Worm (Caenorhabditis elegans) whole organism, L4 larva: ENCODE results near the gene H35B03.1.
A peak's percentile ranks its signal among the peaks of the same experiment; 100 is the strongest.

Experiments
- D1046.2 ChIP-seq: fragments of 200-800 bp; sonication (Bioruptor generic); IDR thresholded peaks from 2 replicates; pipeline ENCODE4 v1.3.6; 2022; ENCODE audit warnings: missing genetic modification characterization, missing compliant biosample characterization
- F37D6.2 ChIP-seq: sonication (generic microtip); optimal IDR thresholded peaks from 2 replicates; lab custom pipeline; 2016; ENCODE audit warnings: mild to moderate bottlenecking, missing genetic modification characterization, missing compliant biosample characterization
- T26A8.4 ChIP-seq: fragments of 200-800 bp; sonication (Bioruptor generic); IDR thresholded peaks from 2 replicates; pipeline ENCODE4 v1.3.6; 2022; ENCODE audit warnings: missing genetic modification characterization, missing compliant biosample characterization
- Y75B8A.6 ChIP-seq: fragments of 200-800 bp; sonication (Bioruptor generic); IDR thresholded peaks from 2 replicates; pipeline ENCODE4 v1.3.6; 2022; ENCODE audit warnings: missing genetic modification reagents, missing genetic modification characterization, missing compliant biosample characterization
- ZK337.2 ChIP-seq: fragments of 200-800 bp; sonication (Bioruptor generic); IDR thresholded peaks from 2 replicates; pipeline ENCODE4 v1.3.6; 2022; ENCODE audit warnings: missing genetic modification reagents, missing genetic modification characterization, missing compliant biosample characterization
- ceh-20 ChIP-seq: fragments of 200-800 bp; sonication (Bioruptor generic); IDR thresholded peaks from 2 replicates; pipeline ENCODE4 v1.3.6; 2022; ENCODE audit warnings: missing genetic modification reagents, missing genetic modification characterization, missing compliant biosample characterization
- ceh-44 ChIP-seq: fragments of 200-800 bp; sonication (Bioruptor generic); IDR thresholded peaks from 2 replicates; pipeline ENCODE4 v1.3.6; 2022; ENCODE audit warnings: missing genetic modification reagents, missing genetic modification characterization, missing compliant biosample characterization
- cey-2 ChIP-seq: sonication (generic microtip); optimal IDR thresholded peaks from 3 replicates; lab custom pipeline; 2017; ENCODE audit warnings: missing genetic modification characterization, mild to moderate bottlenecking, missing compliant biosample characterization, antibody characterized with exemption, borderline replicate concordance; ENCODE audit not compliant: insufficient read depth
- daf-12 ChIP-seq: fragments of 150-350 bp; optimal IDR thresholded peaks from 2 replicates; lab custom pipeline; 2014; ENCODE audit warnings: missing biosample characterization, missing genetic modification reagents, missing genetic modification characterization
- daf-16 ChIP-seq, 3 experiments: sonication (generic microtip); optimal IDR thresholded peaks; 2 replicates each; lab custom pipeline; 2016 to 2017; ENCODE audit warnings: missing genetic modification characterization in 3 of 3, missing genetic modification reagents in 3 of 3, mild to moderate bottlenecking in 2 of 3, missing compliant biosample characterization in 2 of 3, missing biosample characterization in 1 of 3, moderate library complexity in 1 of 3
- daf-8 ChIP-seq: fragments of 200-800 bp; sonication (Bioruptor generic); IDR thresholded peaks from 2 replicates; pipeline ENCODE4 v1.3.6; 2022; ENCODE audit warnings: missing genetic modification characterization, missing compliant biosample characterization
- dmd-6 ChIP-seq: fragments of 200-800 bp; sonication (Bioruptor generic); IDR thresholded peaks from 2 replicates; pipeline ENCODE4 v1.3.6; 2022; ENCODE audit warnings: missing genetic modification reagents, missing genetic modification characterization, missing compliant biosample characterization
- dmd-9 ChIP-seq: fragments of 200-800 bp; sonication (Bioruptor generic); IDR thresholded peaks from 2 replicates; pipeline ENCODE4 v1.3.6; 2022; ENCODE audit warnings: missing genetic modification reagents, missing genetic modification characterization, missing compliant biosample characterization
- dve-1 ChIP-seq: sonication (generic microtip); optimal IDR thresholded peaks from 2 replicates; lab custom pipeline; 2017; ENCODE audit warnings: antibody characterized with exemption, mild to moderate bottlenecking, missing genetic modification characterization, missing compliant biosample characterization; ENCODE audit not compliant: insufficient read depth
- egl-43 ChIP-seq: fragments of 200-800 bp; sonication (Bioruptor generic); IDR thresholded peaks from 2 replicates; pipeline ENCODE4 v1.3.6; 2022; ENCODE audit warnings: missing genetic modification reagents, missing genetic modification characterization, missing compliant biosample characterization
- fkh-10 ChIP-seq: fragments of 150-350 bp; optimal IDR thresholded peaks from 2 replicates; lab custom pipeline; 2014; ENCODE audit warnings: missing biosample characterization, missing genetic modification reagents, missing genetic modification characterization
- fos-1 ChIP-seq: fragments of 150-350 bp; optimal IDR thresholded peaks from 2 replicates; lab custom pipeline; 2014; ENCODE audit warnings: missing biosample characterization, missing genetic modification characterization
- hif-1 ChIP-seq, 2 experiments: sonication (generic microtip); optimal IDR thresholded peaks; 2 replicates each; lab custom pipeline; 2016 to 2017; ENCODE audit warnings: missing compliant biosample characterization in 2 of 2, missing genetic modification characterization in 2 of 2, missing genetic modification reagents in 2 of 2, missing genotype in 2 of 2, mild to moderate bottlenecking in 1 of 2
- hlh-11 ChIP-seq: fragments of 200-800 bp; sonication (Bioruptor generic); optimal IDR thresholded peaks from 2 replicates; lab custom pipeline; 2018; ENCODE audit warnings: mild to moderate bottlenecking, missing genetic modification characterization, missing compliant biosample characterization
- hmg-1.1 ChIP-seq: fragments of 200-800 bp; sonication (Bioruptor generic); IDR thresholded peaks from 2 replicates; pipeline ENCODE4 v1.3.6; 2022; ENCODE audit warnings: missing genetic modification reagents, missing genetic modification characterization, missing compliant biosample characterization
- lin-1 ChIP-seq: fragments of 200-800 bp; sonication (Bioruptor generic); IDR thresholded peaks from 2 replicates; pipeline ENCODE4 v1.3.6; 2022; ENCODE audit warnings: missing genetic modification reagents, missing genetic modification characterization, missing compliant biosample characterization
- lin-15B ChIP-seq: fragments of 150-350 bp; sonication (generic microtip); optimal IDR thresholded peaks from 3 replicates; lab custom pipeline; 2014; ENCODE audit warnings: missing biosample characterization, missing genetic modification characterization
- lin-29 ChIP-seq: fragments of 200-800 bp; sonication (Bioruptor generic); IDR thresholded peaks from 2 replicates; pipeline ENCODE4 v1.3.6; 2022; ENCODE audit warnings: missing genetic modification reagents, missing genetic modification characterization, missing compliant biosample characterization
- lsy-2 ChIP-seq, 2 experiments: fragments of 150-350 bp in 1 of 2; sonication (generic microtip) in 1 of 2; optimal IDR thresholded peaks; 2 replicates each; lab custom pipeline; 2014 to 2017; ENCODE audit warnings: missing biosample characterization in 2 of 2, missing genetic modification characterization in 2 of 2
- nhr-102 ChIP-seq: sonication (generic microtip); optimal IDR thresholded peaks from 2 replicates; lab custom pipeline; 2016; ENCODE audit warnings: mild to moderate bottlenecking, missing genetic modification characterization, moderate library complexity, missing compliant biosample characterization
- nhr-111 ChIP-seq: fragments of 200-800 bp; sonication (Bioruptor generic); optimal IDR thresholded peaks from 2 replicates; lab custom pipeline; 2018; ENCODE audit warnings: mild to moderate bottlenecking, missing genetic modification characterization, missing compliant biosample characterization
- nhr-25 ChIP-seq: sonication (generic microtip); optimal IDR thresholded peaks from 2 replicates; lab custom pipeline; 2017; ENCODE audit warnings: missing genetic modification characterization, mild to moderate bottlenecking, missing compliant biosample characterization, antibody characterized with exemption, moderate library complexity, borderline replicate concordance; ENCODE audit not compliant: insufficient read depth
- nhr-28 ChIP-seq: fragments of 150-350 bp; optimal IDR thresholded peaks from 2 replicates; lab custom pipeline; 2014; ENCODE audit warnings: missing biosample characterization, missing genetic modification characterization
- nhr-41 ChIP-seq: fragments of 200-800 bp; sonication (Bioruptor generic); IDR thresholded peaks from 2 replicates; pipeline ENCODE4 v1.3.6; 2022; ENCODE audit warnings: missing genetic modification reagents, missing genetic modification characterization, missing compliant biosample characterization
- nhr-6 ChIP-seq: fragments of 150-350 bp; optimal IDR thresholded peaks from 2 replicates; lab custom pipeline; 2014; ENCODE audit warnings: missing biosample characterization, missing genetic modification characterization
- nhr-77 ChIP-seq: fragments of 150-350 bp; optimal IDR thresholded peaks from 2 replicates; lab custom pipeline; 2014; ENCODE audit warnings: missing biosample characterization, missing genetic modification characterization
- pha-4 ChIP-seq, 2 experiments: fragments of 150-350 bp in 1 of 2; fragments of 200-800 bp in 1 of 2; sonication (Bioruptor generic) in 1 of 2; IDR thresholded peaks in 1 of 2; optimal IDR thresholded peaks in 1 of 2; 2 replicates each; pipeline versions ENCODE4 v1.3.6 to Lab custom; 2014 to 2022; ENCODE audit warnings: missing genetic modification characterization in 2 of 2, missing genetic modification reagents in 2 of 2, missing biosample characterization in 1 of 2, missing compliant biosample characterization in 1 of 2
- pqm-1 ChIP-seq: sonication (generic microtip); optimal IDR thresholded peaks from 2 replicates; lab custom pipeline; 2017; ENCODE audit warnings: missing biosample characterization, missing genetic modification characterization
- rbr-2 ChIP-seq: sonication (generic microtip); optimal IDR thresholded peaks from 2 replicates; lab custom pipeline; 2016; ENCODE audit warnings: missing genotype, missing genetic modification characterization, missing compliant biosample characterization
- saeg-2 ChIP-seq: fragments of 200-800 bp; sonication (Bioruptor generic); IDR thresholded peaks from 2 replicates; pipeline ENCODE4 v1.3.6; 2022; ENCODE audit warnings: missing genetic modification reagents, missing genetic modification characterization, missing compliant biosample characterization
- skn-1 ChIP-seq: fragments of 150-350 bp; optimal IDR thresholded peaks from 2 replicates; lab custom pipeline; 2014; ENCODE audit warnings: missing biosample characterization, missing genetic modification characterization
- spr-3 ChIP-seq: fragments of 200-800 bp; sonication (Bioruptor generic); optimal IDR thresholded peaks from 2 replicates; lab custom pipeline; 2018; ENCODE audit warnings: mild to moderate bottlenecking, missing genetic modification characterization, missing compliant biosample characterization
- tra-1 ChIP-seq: fragments of 200-800 bp; sonication (Bioruptor generic); IDR thresholded peaks from 2 replicates; pipeline ENCODE4 v1.3.6; 2022; ENCODE audit warnings: missing genetic modification reagents, missing genetic modification characterization, missing compliant biosample characterization
- unc-39 ChIP-seq: sonication (generic microtip); optimal IDR thresholded peaks from 2 replicates; lab custom pipeline; 2017; ENCODE audit warnings: missing biosample characterization, missing genetic modification characterization
- unc-62 ChIP-seq, 3 experiments: fragments of 150-350 bp in 1 of 3; sonication (generic microtip); optimal IDR thresholded peaks in 2 of 3; peaks in 1 of 3; 1 replicate in 1 of 3; 2 replicates in 2 of 3; lab custom pipeline; 2014 to 2017; ENCODE audit warnings: missing biosample characterization in 3 of 3, missing genetic modification characterization in 3 of 3, missing genetic modification reagents in 3 of 3, missing genotype in 1 of 3
- vab-7 ChIP-seq: fragments of 200-800 bp; sonication (Bioruptor generic); IDR thresholded peaks from 2 replicates; pipeline ENCODE4 v1.3.6; 2022; ENCODE audit warnings: missing genetic modification reagents, missing genetic modification characterization, missing compliant biosample characterization
- zfp-3 ChIP-seq: fragments of 200-800 bp; sonication (Bioruptor generic); conservative IDR thresholded peaks from 2 replicates; pipeline ENCODE4 v1.3.6; 2022; ENCODE audit warnings: missing genetic modification reagents, missing genetic modification characterization, missing compliant biosample characterization

Gene H35B03.1

DNA sequence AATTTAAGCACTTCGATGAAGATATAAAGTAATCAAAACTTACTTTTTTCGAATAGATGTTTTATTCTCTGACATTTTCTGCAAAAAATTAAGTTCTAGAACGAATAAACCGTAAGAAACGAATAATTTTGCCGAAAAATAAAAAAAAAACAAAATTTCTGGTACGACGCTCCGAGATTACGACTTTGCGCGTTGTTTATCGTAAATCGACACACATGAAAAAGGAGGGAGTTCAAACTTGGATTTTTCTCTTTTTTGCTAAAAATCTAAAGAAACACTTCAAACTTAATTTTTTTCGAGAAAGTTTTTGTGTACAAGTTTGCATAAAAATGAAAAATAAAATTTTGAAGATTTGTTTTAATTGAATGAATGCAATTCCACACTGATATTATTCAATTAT is 6.2 kb downstream of the H35B03.1 start, which contains the start of gene H35B03.2 (continued):
- TF ChIP-seq hmg-1.1: no peak
- no peak for TF ChIP-seq daf-12
- TF ChIP-seq dve-1: peak; percentile 31

ce11 chrIV:5734720-5735119 is 9.3 kb downstream of the H35B03.1 start, which contains the start of gene cpg-18:
Gene cpg-18, plus strand, starts transcription at chrIV:5735020.
- TF ChIP-seq D1046.2: no peak
- TF ChIP-seq pqm-1 (tag; lab: Kevin White, UChicago): no peak
- TF ChIP-seq, all 104 proteins: peak for 0

DNA sequence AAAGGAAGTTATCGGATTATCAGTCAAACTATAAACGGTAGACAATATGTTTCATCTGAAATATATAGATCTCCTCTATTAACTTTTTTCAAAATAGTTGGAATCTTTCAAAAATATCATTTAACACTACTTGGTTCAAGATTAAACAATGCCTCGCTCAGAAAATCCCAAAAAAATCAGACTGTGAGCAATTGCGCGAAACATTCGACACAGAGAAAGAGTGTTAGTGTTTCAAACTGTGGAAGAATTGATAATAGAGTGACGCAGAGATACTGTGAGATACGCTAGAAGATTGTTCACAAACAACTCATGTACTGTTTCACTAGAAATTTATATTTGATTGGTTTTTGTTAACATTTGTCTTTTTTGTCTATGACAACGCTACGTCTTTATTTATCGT is 15.6 kb downstream of the H35B03.1 start, which contains the start of gene chil-11:
TSS of gene chil-11 (plus strand) at position 301 of the 400 bp plus-strand sequence.
- TF ChIP-seq ceh-20 (no peak), nhr-25 (no peak), egl-43 (no peak), fos-1 (no peak), nhr-41 (no peak), lin-15B (tag; lab: Kevin White, UChicago) (no peak), saeg-2 (GFP tag; lab: Robert Waterston, UW) (no peak), daf-16 (GFP tag; optimal IDR thresholded peaks at IDR 0.05; lab: Kevin White, UChicago) (no peak), daf-16 (tag; optimal IDR thresholded peaks at IDR 0.05; lab: Kevin White, UChicago) (no peak), ceh-44 (GFP tag; lab: Robert Waterston, UW) (no peak), nhr-102 (tag; lab: Kevin White, UChicago) (no peak), pha-4 (GFP tag; IDR thresholded peaks at IDR 0.05; lab: Robert Waterston, UW) (no peak), pha-4 (tag; optimal IDR thresholded peaks at IDR 0.05; lab: Kevin White, UChicago) (no peak), F37D6.2 (tag; lab: Kevin White, UChicago) (no peak), nhr-6 (no peak), spr-3 (GFP tag; lab: Kevin White, UChicago) (no peak), unc-62 (GFP tag; optimal IDR thresholded peaks at IDR 0.05 in 1 of 2; lab: Kevin White, UChicago) (no peak), unc-62 (tag; optimal IDR thresholded peaks at IDR 0.05; lab: Kevin White, UChicago) (no peak), vab-7 (GFP tag; lab: Robert Waterston, UW) (no peak)

DNA sequence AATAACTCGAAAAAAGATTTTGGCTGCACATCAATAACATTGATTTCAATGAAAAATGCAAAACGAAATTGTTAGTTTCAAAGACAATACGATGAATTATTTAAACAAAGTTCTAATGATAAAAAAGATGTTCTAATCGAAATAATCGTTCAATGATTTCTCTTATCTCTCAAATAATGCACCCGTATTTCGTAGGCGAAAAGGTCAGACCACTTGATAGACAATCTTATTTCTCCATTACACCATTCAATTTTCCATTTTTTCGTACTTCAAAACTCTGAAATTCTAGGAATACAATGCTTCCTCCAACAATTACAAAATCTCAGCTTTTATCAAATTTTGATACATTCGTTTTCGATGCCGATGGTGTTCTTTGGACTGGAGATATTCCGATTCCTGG is 18.7 kb downstream of the H35B03.1 start, which contains the start of gene C45E5.1:
TSS of gene C45E5.1 (plus strand) at position 290 of the 400 bp plus-strand sequence.
- peak; percentile 40; the same call in 1 of the 2 replicates for TF ChIP-seq dmd-6 (GFP tag; lab: Robert Waterston, UW)
- TF ChIP-seq ZK337.2: no peak
- peak; percentile 67 for TF ChIP-seq nhr-28
- no peak for TF ChIP-seq daf-16 (GFP tag; optimal IDR thresholded peaks at IDR 0.05; lab: Kevin White, UChicago)
- peak; percentile 56 for TF ChIP-seq daf-16 (tag; optimal IDR thresholded peaks at IDR 0.05; lab: Kevin White, UChicago)
- no peak for TF ChIP-seq zfp-3 (GFP tag; lab: Robert Waterston, UW)
- TF ChIP-seq fkh-10: no peak
- peak; percentile 17 for TF ChIP-seq dve-1
- TF ChIP-seq pqm-1 (tag; lab: Kevin White, UChicago): peak; percentile 2
- peak; percentile 10 for TF ChIP-seq nhr-77 (tag; lab: Kevin White, UChicago)

DNA sequence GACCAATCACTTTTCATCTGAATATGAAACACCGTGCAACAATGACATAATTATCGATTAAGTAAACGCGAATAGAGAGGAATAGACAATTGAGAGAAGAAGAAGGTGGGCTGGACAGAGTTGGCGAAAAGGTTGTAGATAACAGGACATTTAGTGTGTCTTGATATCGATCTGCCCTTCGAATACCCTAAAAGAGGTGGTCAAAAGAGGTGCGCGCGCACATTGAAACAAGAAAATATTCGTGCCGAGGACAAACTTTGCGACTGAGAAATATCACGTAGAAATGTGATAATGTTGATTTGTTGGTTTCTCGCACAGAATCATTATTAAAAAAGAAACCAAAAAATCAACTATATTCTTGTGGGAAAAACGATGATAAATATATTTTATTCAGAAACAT is 24.5 kb downstream of the H35B03.1 start:
- no peak for TF ChIP-seq pha-4 (GFP tag; IDR thresholded peaks at IDR 0.05; lab: Robert Waterston, UW)
- TF ChIP-seq pha-4 (tag; optimal IDR thresholded peaks at IDR 0.05; lab: Kevin White, UChicago): no peak
- no peak for TF ChIP-seq dmd-9 (GFP tag; lab: Robert Waterston, UW)
- TF ChIP-seq skn-1 (tag; lab: Kevin White, UChicago): no peak
- TF ChIP-seq tra-1 (GFP tag; lab: Robert Waterston, UW): no peak
- no peak for TF ChIP-seq lin-1
- TF ChIP-seq ceh-44 (GFP tag; lab: Robert Waterston, UW): no peak
- TF ChIP-seq unc-39 (tag; lab: Kevin White, UChicago): no peak
- no peak for TF ChIP-seq daf-8 (GFP tag; lab: Robert Waterston, UW)
- no peak for TF ChIP-seq Y75B8A.6
- peak; percentile 52 for TF ChIP-seq dmd-6 (GFP tag; lab: Robert Waterston, UW)
- no peak for TF ChIP-seq T26A8.4 (GFP tag; lab: Robert Waterston, UW)
- TF ChIP-seq hif-1 (tag; optimal IDR thresholded peaks at IDR 0.05; lab: Kevin White, UChicago): peak in 1 of 2 experiments; percentile 39
- no peak for TF ChIP-seq rbr-2 (tag; lab: Kevin White, UChicago)
- TF ChIP-seq hlh-11 (tag; lab: Kevin White, UChicago): peak; percentile 33
- TF ChIP-seq F37D6.2 (tag; lab: Kevin White, UChicago): no peak
- no peak for TF ChIP-seq cey-2 (tag; lab: Kevin White, UChicago)
- TF ChIP-seq lsy-2 (tag; optimal IDR thresholded peaks at IDR 0.05; lab: Kevin White, UChicago): no peak
- TF ChIP-seq lin-29 (GFP tag; lab: Robert Waterston, UW): no peak
- TF ChIP-seq nhr-111 (GFP tag; lab: Kevin White, UChicago): no peak
